Fruit fly (Drosophila melanogaster): ENCODE results near the gene CG43373.

The CG43373 gene

DNA sequence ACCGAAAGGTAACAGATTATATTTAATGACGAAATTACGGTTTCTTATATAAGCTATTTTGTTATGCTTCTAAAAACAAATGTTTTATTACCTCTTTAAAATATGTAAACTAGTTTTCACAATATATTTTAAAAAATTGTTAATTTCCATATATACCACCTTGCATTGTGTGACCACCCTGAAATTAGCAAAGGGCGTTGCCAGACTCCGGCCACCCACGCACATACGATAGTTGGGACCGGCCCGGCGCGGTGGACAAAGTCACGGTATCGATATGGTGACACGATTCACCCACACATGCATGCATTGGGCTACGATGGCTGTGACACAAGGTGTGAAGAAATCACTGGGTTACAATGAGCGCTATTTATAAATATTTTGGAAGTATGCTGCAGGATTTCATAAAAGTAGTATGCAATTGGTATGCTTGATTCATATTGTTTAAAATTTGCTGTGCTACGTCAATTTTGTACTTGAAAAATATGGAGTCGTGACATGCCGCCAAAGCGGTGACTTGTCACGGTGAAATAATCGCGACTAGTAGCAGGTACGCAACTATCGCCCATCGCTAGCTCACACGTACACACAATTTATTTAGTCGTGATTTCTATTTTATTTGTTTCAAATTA lies 44.9 kb upstream of the CG43373 start (continued):
- TF ChIP-seq CG5953 (GFP tag; IDR thresholded peaks at IDR 0.05) (0 out of 2 replicates have a peak, but pooled peaks have one; percentile 40), CG6654 (GFP tag; optimal IDR thresholded peaks at IDR 0.05) (no peak), Fer1 (GFP tag; optimal IDR thresholded peaks at IDR 0.05) (peak; percentile 3), CG10543 (GFP tag; optimal IDR thresholded peaks at IDR 0.05) (peak; percentile 57), oc (tag; optimal IDR thresholded peaks at IDR 0.05) (peak; percentile 15), Ada2b (GFP tag; IDR thresholded peaks at IDR 0.05) (peak; percentile 51), lola (GFP tag; optimal IDR thresholded peaks at IDR 0.05) (peak in 1 of 3 experiments; percentile 21), gem (tag; optimal IDR thresholded peaks at IDR 0.05) (peak; percentile 72), CG2120 (GFP tag; optimal IDR thresholded peaks at IDR 0.05) (peak; percentile 75), ac (GFP tag; optimal IDR thresholded peaks at IDR 0.05) (no peak), CG15514 (GFP tag; optimal IDR thresholded peaks at IDR 0.05) (peak; percentile 69), YL-1 (GFP tag; optimal IDR thresholded peaks at IDR 0.05) (peak; percentile 93), CG1024 (GFP tag; IDR thresholded peaks at IDR 0.05) (0 out of 2 replicates have a peak, but pooled peaks have one; percentile 18), pan (optimal IDR thresholded peaks at IDR 0.05) (no peak), pan (GFP tag; optimal IDR thresholded peaks at IDR 0.05 in 1 of 2, IDR thresholded peaks at IDR 0.05 in 1 of 2) (peak in 1 of 2 experiments; percentile 76), Med (GFP tag) (peak; percentile 95), CG8388 (GFP tag; optimal IDR thresholded peaks at IDR 0.05) (no peak), CG32532 (GFP tag; IDR thresholded peaks at IDR 0.05) (peak; percentile 80), zf30C (GFP tag; optimal IDR thresholded peaks at IDR 0.05) (no peak), kah (GFP tag; optimal IDR thresholded peaks at IDR 0.05) (no peak), CG31224 (GFP tag; IDR thresholded peaks at IDR 0.05) (peak; percentile 54), danr (GFP tag; IDR thresholded peaks at IDR 0.05) (no peak), CG17328 (GFP tag; IDR thresholded peaks at IDR 0.05) (peak; percentile 62), gsb (GFP tag; IDR thresholded peaks at IDR 0.05) (peak; percentile 11; the same call in 1 of the 2 replicates), Hr3 (GFP tag; optimal IDR thresholded peaks at IDR 0.05) (peak; percentile 55), CG6813 (GFP tag; optimal IDR thresholded peaks at IDR 0.05) (no peak), gfzf (GFP tag; optimal IDR thresholded peaks at IDR 0.05) (peak; percentile 55), CG8924 (tag; optimal IDR thresholded peaks at IDR 0.05) (peak; percentile 72), CG18764 (GFP tag; optimal IDR thresholded peaks at IDR 0.05) (no peak), ash1 (GFP tag; optimal IDR thresholded peaks at IDR 0.05) (no peak), ssp (GFP tag; IDR thresholded peaks at IDR 0.05) (peak; percentile 44; the same call in 1 of the 2 replicates), CG11085 (GFP tag; IDR thresholded peaks at IDR 0.05) (peak; percentile 33; the same call in 1 of the 2 replicates), cad (GFP tag; optimal IDR thresholded peaks at IDR 0.05) (no peak), Dad (GFP tag; optimal IDR thresholded peaks at IDR 0.05) (peak; percentile 64), Ravus (GFP tag; IDR thresholded peaks at IDR 0.05) (no peak), Mrtf (GFP tag; IDR thresholded peaks at IDR 0.05) (peak; percentile 9; the same call in 1 of the 3 replicates), CG11504 (tag; optimal IDR thresholded peaks at IDR 0.05) (no peak), yki (optimal IDR thresholded peaks at IDR 0.05) (peak; percentile 94), CG1602 (GFP tag; optimal IDR thresholded peaks at IDR 0.05) (peak; percentile 36), dmrt99B (tag; optimal IDR thresholded peaks at IDR 0.05) (no peak), lilli (GFP tag; optimal IDR thresholded peaks at IDR 0.05) (peak; percentile 71), CG14441 (GFP tag; IDR thresholded peaks at IDR 0.05) (peak; percentile 36; the same call in 1 of the 2 replicates), org-1 (GFP tag; optimal IDR thresholded peaks at IDR 0.05) (no peak), CG32767 (GFP tag; IDR thresholded peaks at IDR 0.05) (no peak), kni (GFP tag; optimal IDR thresholded peaks at IDR 0.05) (peak; percentile 66), CG11695 (GFP tag; IDR thresholded peaks at IDR 0.05) (peak; percentile 64; the same call in 2 of the 3 replicates), ham (GFP tag; IDR thresholded peaks at IDR 0.05) (no peak), row (GFP tag; IDR thresholded peaks at IDR 0.05) (peak; percentile 94), CG13624 (GFP tag; optimal IDR thresholded peaks at IDR 0.05) (peak; percentile 67), Atf3 (GFP tag; optimal IDR thresholded peaks at IDR 0.05) (peak; percentile 32), ci (GFP tag; IDR thresholded peaks at IDR 0.05) (peak; percentile 77; the same call in 2 of the 3 replicates)
